Fruit fly (Drosophila melanogaster) whole organism, embryonic: ENCODE measurements around the gene CG34244.

Experiments used
- CG11560 ChIP-seq: fragments of 200-800 bp; sonication (Bioruptor generic); IDR thresholded peaks from 3 replicates; pipeline ENCODE4 v1.3.6; 2022; ENCODE audit warnings: missing biosample characterization, missing genetic modification characterization
- CG17612 ChIP-seq: fragments of 200-800 bp; sonication (Bioruptor generic); IDR thresholded peaks from 2 replicates; pipeline ENCODE4 v1.3.6; 2022; ENCODE audit warnings: missing biosample characterization, missing genetic modification characterization
- CG3065 ChIP-seq: fragments of 200-800 bp; sonication (Bioruptor generic); optimal IDR thresholded peaks from 2 replicates; lab custom pipeline; 2016; ENCODE audit warnings: missing biosample characterization, missing genetic modification characterization
- CG3281 ChIP-seq: fragments of 200-800 bp; sonication (Bioruptor generic); optimal IDR thresholded peaks from 3 replicates; lab custom pipeline; 2017; ENCODE audit warnings: missing biosample characterization, mild to moderate bottlenecking, missing genetic modification characterization
- Chrac-16 ChIP-seq: fragments of 200-800 bp; sonication (Bioruptor generic); optimal IDR thresholded peaks from 3 replicates; lab custom pipeline; 2016; ENCODE audit warnings: missing biosample characterization, missing genetic modification characterization
- Oaz ChIP-seq: fragments of 200-800 bp; sonication (Bioruptor generic); IDR thresholded peaks from 2 replicates; pipeline ENCODE4 v1.3.6; 2022; ENCODE audit warnings: missing biosample characterization, missing genetic modification characterization
- bbx ChIP-seq: fragments of 200-800 bp; sonication (Bioruptor generic); IDR thresholded peaks from 2 replicates; pipeline ENCODE4 v1.3.6; 2022; ENCODE audit warnings: missing biosample characterization, missing genetic modification characterization; ENCODE audit not compliant: partially characterized antibody
- fd64A ChIP-seq: fragments of 200-800 bp; sonication (Bioruptor generic); optimal IDR thresholded peaks from 3 replicates; lab custom pipeline; 2018; ENCODE audit warnings: missing biosample characterization, mild to moderate bottlenecking, missing genetic modification characterization
- fru ChIP-seq: fragments of >200 bp; optimal IDR thresholded peaks from 2 replicates; lab custom pipeline; 2017
- gcm2 ChIP-seq: fragments of 200-800 bp; sonication (Bioruptor generic); optimal IDR thresholded peaks from 2 replicates; lab custom pipeline; 2016; ENCODE audit warnings: missing biosample characterization, missing genetic modification characterization
- kah ChIP-seq: fragments of 200-800 bp; sonication (Bioruptor generic); optimal IDR thresholded peaks from 2 replicates; lab custom pipeline; 2018; ENCODE audit warnings: missing biosample characterization, mild to moderate bottlenecking, missing genetic modification characterization
- mirr ChIP-seq: fragments of 200-800 bp; sonication (Bioruptor generic); optimal IDR thresholded peaks from 3 replicates; lab custom pipeline; 2018; ENCODE audit warnings: missing biosample characterization, mild to moderate bottlenecking, missing genetic modification characterization
- p53 ChIP-seq: fragments of 200-800 bp; sonication (Bioruptor generic); optimal IDR thresholded peaks from 2 replicates; lab custom pipeline; 2016; ENCODE audit warnings: missing biosample characterization, missing genetic modification characterization

- TF ChIP-seq kah (GFP tag; lab: Kevin White, UChicago) (no peak), gcm2 (GFP tag; lab: Kevin White, UChicago) (no peak), CG17612 (GFP tag; lab: Robert Waterston, UW) (no peak), mirr (GFP tag; lab: Kevin White, UChicago) (peak; percentile 25), p53 (no peak), bbx (no peak), Oaz (GFP tag; lab: Robert Waterston, UW) (no peak), CG3065 (GFP tag; lab: Kevin White, UChicago) (peak; percentile 22), Chrac-16 (GFP tag; lab: Kevin White, UChicago) (no peak), CG3281 (GFP tag; lab: Kevin White, UChicago) (peak; percentile 31), CG11560 (tag; lab: Robert Waterston, UW) (no peak), fd64A (GFP tag; lab: Kevin White, UChicago) (peak; percentile 58), fru (lab: Kevin White, UChicago) (no peak)
Measured at dm6 chr3L:14195714-14196113, 40.0 kb downstream of the CG34244 start.
